Worm (Caenorhabditis elegans) whole organism, young adult: ENCODE results near the gene dnc-1.

Experiments
- D2030.7 ChIP-seq: fragments of 200-800 bp; sonication (Bioruptor generic); IDR thresholded peaks from 2 replicates; pipeline ENCODE4 v1.3.6; 2022; ENCODE audit warnings: missing genetic modification reagents, missing genetic modification characterization, missing compliant biosample characterization
- F10E7.11 ChIP-seq: sonication (generic microtip); optimal IDR thresholded peaks from 2 replicates; lab custom pipeline; 2017; ENCODE audit warnings: mild to moderate bottlenecking, missing genetic modification characterization, moderate library complexity, missing compliant biosample characterization
- F33H1.4 ChIP-seq: fragments of 200-800 bp; sonication (Bioruptor generic); IDR thresholded peaks from 2 replicates; pipeline ENCODE4 v1.3.6; 2022; ENCODE audit warnings: missing genetic modification reagents, missing genetic modification characterization, missing compliant biosample characterization
- K11D2.4 ChIP-seq: fragments of 200-800 bp; sonication (Bioruptor generic); IDR thresholded peaks from 2 replicates; pipeline ENCODE4 v1.3.6; 2022; ENCODE audit warnings: missing genetic modification reagents, missing genetic modification characterization, missing compliant biosample characterization
- T26A5.8 ChIP-seq: sonication (generic microtip); optimal IDR thresholded peaks from 2 replicates; lab custom pipeline; 2016; ENCODE audit warnings: missing genetic modification characterization, missing compliant biosample characterization
- Y95B8A.8 ChIP-seq: fragments of 200-800 bp; sonication (Bioruptor generic); IDR thresholded peaks from 2 replicates; pipeline ENCODE4 v1.3.6; 2022; ENCODE audit warnings: missing genetic modification reagents, missing genetic modification characterization, missing compliant biosample characterization
- attf-3 ChIP-seq: fragments of 200-800 bp; sonication (Bioruptor generic); conservative IDR thresholded peaks from 2 replicates; pipeline ENCODE4 v1.3.6; 2022; ENCODE audit warnings: missing genetic modification reagents, missing genetic modification characterization, missing compliant biosample characterization
- attf-5 ChIP-seq: fragments of 200-800 bp; sonication (Bioruptor generic); optimal IDR thresholded peaks from 2 replicates; lab custom pipeline; 2018; ENCODE audit warnings: mild to moderate bottlenecking, missing genetic modification characterization, missing compliant biosample characterization
- cebp-2 ChIP-seq: fragments of 200-800 bp; sonication (Bioruptor generic); IDR thresholded peaks from 2 replicates; pipeline ENCODE4 v1.3.6; 2022; ENCODE audit warnings: missing genetic modification characterization, missing compliant biosample characterization
- ceh-27 ChIP-seq: fragments of 200-800 bp; sonication (Bioruptor generic); optimal IDR thresholded peaks from 2 replicates; lab custom pipeline; 2018; ENCODE audit warnings: mild to moderate bottlenecking, missing genetic modification characterization, moderate library complexity, missing compliant biosample characterization
- die-1 ChIP-seq: sonication (generic microtip); optimal IDR thresholded peaks from 2 replicates; lab custom pipeline; 2016; ENCODE audit warnings: missing genotype, mild to moderate bottlenecking, missing genetic modification characterization, missing compliant biosample characterization
- efl-1 ChIP-seq: fragments of 150-350 bp; optimal IDR thresholded peaks from 2 replicates; lab custom pipeline; 2014; ENCODE audit warnings: missing biosample characterization, missing genetic modification reagents, missing genetic modification characterization
- hlh-26 ChIP-seq: fragments of 200-800 bp; sonication (Bioruptor generic); conservative IDR thresholded peaks from 2 replicates; pipeline ENCODE4 v1.3.6; 2022; ENCODE audit warnings: missing genetic modification reagents, missing genetic modification characterization, missing compliant biosample characterization
- hrde-1 ChIP-seq: sonication (generic microtip); optimal IDR thresholded peaks from 2 replicates; lab custom pipeline; 2016; ENCODE audit warnings: missing genetic modification characterization, mild to moderate bottlenecking, missing compliant biosample characterization, moderate library complexity, missing genotype, missing genetic modification reagents, borderline replicate concordance
- let-526 ChIP-seq: fragments of 200-800 bp; sonication (Bioruptor generic); IDR thresholded peaks from 2 replicates; pipeline ENCODE4 v1.3.6; 2022; ENCODE audit warnings: missing genetic modification reagents, missing genetic modification characterization, missing compliant biosample characterization
- lin-54 ChIP-seq: fragments of 200-800 bp; sonication (Bioruptor generic); optimal IDR thresholded peaks from 2 replicates; lab custom pipeline; 2018; ENCODE audit warnings: mild to moderate bottlenecking, missing genetic modification characterization, missing compliant biosample characterization
- mcd-1 ChIP-seq: fragments of 200-800 bp; sonication (Bioruptor generic); IDR thresholded peaks from 2 replicates; pipeline ENCODE4 v1.3.6; 2022; ENCODE audit warnings: missing genetic modification reagents, missing genetic modification characterization, missing compliant biosample characterization
- nfya-1 ChIP-seq: sonication (generic microtip); optimal IDR thresholded peaks from 2 replicates; lab custom pipeline; 2017; ENCODE audit warnings: antibody characterized with exemption, missing compliant biosample characterization, missing genetic modification characterization, borderline replicate concordance; ENCODE audit not compliant: insufficient read depth
- nfyb-1 ChIP-seq: fragments of 200-800 bp; sonication (Bioruptor generic); IDR thresholded peaks from 2 replicates; pipeline ENCODE4 v1.3.6; 2022; ENCODE audit warnings: missing genetic modification reagents, missing genetic modification characterization, missing compliant biosample characterization
- snpc-4 ChIP-seq, 5 experiments: fragments of 150-350 bp in 1 of 5; sonication (generic microtip) in 4 of 5; optimal IDR thresholded peaks; 2 replicates each; lab custom pipeline; 2014 to 2018; ENCODE audit warnings: missing genetic modification characterization in 5 of 5, missing biosample characterization in 3 of 5, antibody characterized with exemption in 2 of 5, mild to moderate bottlenecking in 2 of 5, missing compliant biosample characterization in 2 of 5, missing genotype in 2 of 5, moderate library complexity in 2 of 5, missing genetic modification reagents in 1 of 5
- sptf-2 ChIP-seq: fragments of 200-800 bp; sonication (Bioruptor generic); optimal IDR thresholded peaks from 2 replicates; lab custom pipeline; 2018; ENCODE audit warnings: mild to moderate bottlenecking, missing genetic modification characterization, missing compliant biosample characterization
- tbx-9 ChIP-seq: sonication (generic microtip); optimal IDR thresholded peaks from 2 replicates; lab custom pipeline; 2016; ENCODE audit warnings: borderline replicate concordance, missing genetic modification characterization, inconsistent platforms, missing compliant biosample characterization
- tlf-1 ChIP-seq: fragments of 200-800 bp; sonication (Bioruptor generic); optimal IDR thresholded peaks from 2 replicates; lab custom pipeline; 2018; ENCODE audit warnings: mild to moderate bottlenecking, missing genetic modification characterization, missing compliant biosample characterization
- unc-130 ChIP-seq: sonication (generic microtip); optimal IDR thresholded peaks from 2 replicates; lab custom pipeline; 2016; ENCODE audit warnings: missing genetic modification reagents, missing genetic modification characterization, missing compliant biosample characterization
- ztf-22 ChIP-seq: fragments of 200-800 bp; sonication (Bioruptor generic); optimal IDR thresholded peaks from 2 replicates; lab custom pipeline; 2018; ENCODE audit warnings: mild to moderate bottlenecking, missing genetic modification characterization, moderate library complexity, missing compliant biosample characterization
- ztf-3 ChIP-seq: fragments of 200-800 bp; sonication (Bioruptor generic); optimal IDR thresholded peaks from 2 replicates; lab custom pipeline; 2018; ENCODE audit warnings: mild to moderate bottlenecking, missing genetic modification characterization, missing compliant biosample characterization

Gene dnc-1

ce11 chrIV:10879542-10879941 is 53.5 kb downstream of the dnc-1 start, which contains the start of gene sdz-13:
Gene sdz-13, minus strand, starts transcription at chrIV:10879642.
- TF ChIP-seq D2030.7 (GFP tag; lab: Robert Waterston, UW) (no peak), tlf-1 (GFP tag; lab: Kevin White, UChicago) (no peak), unc-130 (no peak), die-1 (no peak), let-526 (GFP tag; lab: Robert Waterston, UW) (no peak), cebp-2 (GFP tag; lab: Robert Waterston, UW) (no peak), nfyb-1 (no peak), F33H1.4 (GFP tag; lab: Robert Waterston, UW) (no peak), tbx-9 (tag; lab: Kevin White, UChicago) (no peak), efl-1 (no peak), hlh-26 (GFP tag; lab: Robert Waterston, UW) (no peak), snpc-4 (GFP tag; optimal IDR thresholded peaks at IDR 0.05; lab: Kevin White, UChicago) (no peak), snpc-4 (tag; optimal IDR thresholded peaks at IDR 0.05; lab: Kevin White, UChicago) (no peak), T26A5.8 (tag; lab: Kevin White, UChicago) (no peak), F10E7.11 (no peak), hrde-1 (no peak)

- TF ChIP-seq sptf-2 (no peak), nfya-1 (tag; lab: Kevin White, UChicago) (no peak), lin-54 (GFP tag; lab: Kevin White, UChicago) (no peak), ztf-22 (GFP tag; lab: Kevin White, UChicago) (no peak), ceh-27 (GFP tag; lab: Kevin White, UChicago) (no peak), Y95B8A.8 (no peak), attf-3 (GFP tag; lab: Robert Waterston, UW) (no peak), attf-5 (GFP tag; lab: Kevin White, UChicago) (no peak), mcd-1 (GFP tag; lab: Robert Waterston, UW) (no peak), ztf-3 (GFP tag; lab: Kevin White, UChicago) (no peak), K11D2.4 (GFP tag; lab: Robert Waterston, UW) (no peak), hlh-26 (GFP tag; lab: Robert Waterston, UW) (no peak)
Measured at ce11 chrIV:10876844-10877243, 56.2 kb downstream of the dnc-1 start, which contains the start of gene fipr-14. Gene fipr-14, plus strand, starts transcription at chrIV:10877144.
